Worm (Caenorhabditis elegans) whole organism, L3 larva: ENCODE data around the gene F59B2.12.

Experiments used
- R02D3.7 ChIP-seq: fragments of 150-350 bp; optimal IDR thresholded peaks from 2 replicates; lab custom pipeline; 2014; ENCODE audit warnings: missing biosample characterization, missing genetic modification characterization
- ZK546.5 ChIP-seq: sonication (generic microtip); optimal IDR thresholded peaks from 2 replicates; lab custom pipeline; 2017; ENCODE audit warnings: missing biosample characterization, missing genetic modification characterization
- aly-2 ChIP-seq: fragments of 150-350 bp; optimal IDR thresholded peaks from 2 replicates; lab custom pipeline; 2014; ENCODE audit warnings: missing biosample characterization, missing genetic modification characterization
- ama-1 ChIP-seq: fragments of 150-350 bp; optimal IDR thresholded peaks from 2 replicates; lab custom pipeline; 2018
- ceh-28 ChIP-seq: fragments of 150-350 bp; optimal IDR thresholded peaks from 2 replicates; lab custom pipeline; 2014; ENCODE audit warnings: missing biosample characterization, missing genetic modification reagents, missing genetic modification characterization
- ceh-82 ChIP-seq: fragments of 150-350 bp; optimal IDR thresholded peaks from 2 replicates; lab custom pipeline; 2014; ENCODE audit warnings: missing biosample characterization, missing genetic modification characterization
- ceh-9 ChIP-seq: sonication (generic microtip); optimal IDR thresholded peaks from 2 replicates; lab custom pipeline; 2018; ENCODE audit warnings: missing biosample characterization, missing genetic modification characterization
- daf-12 ChIP-seq: fragments of 150-350 bp; optimal IDR thresholded peaks from 2 replicates; lab custom pipeline; 2014; ENCODE audit warnings: missing biosample characterization, missing genetic modification reagents, missing genetic modification characterization
- egl-27 ChIP-seq: sonication (generic microtip); optimal IDR thresholded peaks from 4 replicates; lab custom pipeline; 2017; ENCODE audit warnings: missing biosample characterization, missing genetic modification reagents, missing genetic modification characterization
- egl-5 ChIP-seq: fragments of 150-350 bp; optimal IDR thresholded peaks from 2 replicates; lab custom pipeline; 2017; ENCODE audit warnings: missing biosample characterization, missing genetic modification reagents, missing genetic modification characterization, inconsistent platforms
- elt-1 ChIP-seq: fragments of 150-350 bp; optimal IDR thresholded peaks from 2 replicates; lab custom pipeline; 2014; ENCODE audit warnings: missing biosample characterization, missing genetic modification characterization
- elt-3 ChIP-seq, 3 experiments: fragments of 150-350 bp in 1 of 3; sonication (generic microtip) in 2 of 3; optimal IDR thresholded peaks; 2 replicates in 2 of 3; 4 replicates in 1 of 3; lab custom pipeline; 2014 to 2017; ENCODE audit warnings: missing biosample characterization in 3 of 3, missing genetic modification characterization in 3 of 3
- eor-1 ChIP-seq, 2 experiments: fragments of 150-350 bp; optimal IDR thresholded peaks; 2 replicates each; lab custom pipeline; 2014 to 2018; ENCODE audit warnings: missing biosample characterization in 2 of 2, missing genetic modification characterization in 2 of 2
- fkh-10 ChIP-seq: sonication (generic microtip); optimal IDR thresholded peaks from 2 replicates; lab custom pipeline; 2017; ENCODE audit warnings: missing biosample characterization, missing genetic modification reagents, missing genetic modification characterization
- fkh-2 ChIP-seq: fragments of 150-350 bp; optimal IDR thresholded peaks from 2 replicates; lab custom pipeline; 2014; ENCODE audit warnings: missing biosample characterization, missing genetic modification reagents, missing genetic modification characterization
- hmg-11 ChIP-seq: sonication (generic microtip); optimal IDR thresholded peaks from 2 replicates; lab custom pipeline; 2016; ENCODE audit warnings: missing genetic modification characterization, missing compliant biosample characterization
- jun-1 ChIP-seq: fragments of 150-350 bp; optimal IDR thresholded peaks from 2 replicates; lab custom pipeline; 2014; ENCODE audit warnings: missing biosample characterization, missing genetic modification reagents, missing genetic modification characterization
- lin-15B ChIP-seq: fragments of 150-350 bp; optimal IDR thresholded peaks from 2 replicates; lab custom pipeline; 2014; ENCODE audit warnings: missing biosample characterization, missing genetic modification characterization
- lsy-12 ChIP-seq: sonication (generic microtip); optimal IDR thresholded peaks from 2 replicates; lab custom pipeline; 2016; ENCODE audit warnings: mild to moderate bottlenecking, missing genetic modification characterization, missing compliant biosample characterization
- mdl-1 ChIP-seq: fragments of 150-350 bp; optimal IDR thresholded peaks from 2 replicates; lab custom pipeline; 2014; ENCODE audit warnings: missing biosample characterization, missing genetic modification characterization
- mml-1 ChIP-seq: fragments of 150-350 bp; sonication (generic microtip); optimal IDR thresholded peaks from 3 replicates; lab custom pipeline; 2014; ENCODE audit warnings: missing biosample characterization, missing genetic modification characterization
- nhr-11 ChIP-seq: fragments of 150-350 bp; optimal IDR thresholded peaks from 2 replicates; lab custom pipeline; 2014; ENCODE audit warnings: missing biosample characterization, missing genetic modification characterization
- nhr-12 ChIP-seq: fragments of 150-350 bp; optimal IDR thresholded peaks from 2 replicates; lab custom pipeline; 2014; ENCODE audit warnings: missing biosample characterization, missing genetic modification characterization
- nhr-23 ChIP-seq: fragments of 150-350 bp; optimal IDR thresholded peaks from 2 replicates; lab custom pipeline; 2014; ENCODE audit warnings: missing biosample characterization, missing genetic modification reagents, missing genetic modification characterization
- nhr-237 ChIP-seq: fragments of 150-350 bp; optimal IDR thresholded peaks from 2 replicates; lab custom pipeline; 2014; ENCODE audit warnings: missing biosample characterization, missing genetic modification characterization
- nhr-25 ChIP-seq: sonication (generic microtip); optimal IDR thresholded peaks from 2 replicates; lab custom pipeline; 2017; ENCODE audit warnings: missing biosample characterization, missing genetic modification characterization
- nhr-43 ChIP-seq: sonication (generic microtip); optimal IDR thresholded peaks from 2 replicates; lab custom pipeline; 2016; ENCODE audit warnings: mild to moderate bottlenecking, missing genetic modification characterization, missing compliant biosample characterization; ENCODE audit not compliant: poor library complexity, severe bottlenecking
- nhr-67 ChIP-seq: fragments of 150-350 bp; optimal IDR thresholded peaks from 2 replicates; lab custom pipeline; 2014; ENCODE audit warnings: missing biosample characterization, missing genetic modification characterization
- nhr-76 ChIP-seq: fragments of 150-350 bp; sonication (generic microtip); optimal IDR thresholded peaks from 5 replicates; lab custom pipeline; 2014; ENCODE audit warnings: missing biosample characterization, missing genetic modification characterization
- nhr-77 ChIP-seq: fragments of 150-350 bp; optimal IDR thresholded peaks from 2 replicates; lab custom pipeline; 2014; ENCODE audit warnings: missing biosample characterization, missing genetic modification characterization
- pha-4 ChIP-seq: fragments of 150-350 bp; optimal IDR thresholded peaks from 2 replicates; lab custom pipeline; 2014; ENCODE audit warnings: missing biosample characterization, missing genetic modification reagents, missing genetic modification characterization
- sea-2 ChIP-seq: fragments of 150-350 bp; sonication (generic microtip); optimal IDR thresholded peaks from 4 replicates; lab custom pipeline; 2014; ENCODE audit warnings: missing biosample characterization, missing genetic modification reagents, missing genetic modification characterization
- skn-1 ChIP-seq: fragments of 150-350 bp; optimal IDR thresholded peaks from 2 replicates; lab custom pipeline; 2014; ENCODE audit warnings: missing biosample characterization, missing genetic modification characterization
- unc-39 ChIP-seq: sonication (generic microtip); optimal IDR thresholded peaks from 4 replicates; lab custom pipeline; 2017; ENCODE audit warnings: missing biosample characterization, missing genetic modification characterization
- unc-62 ChIP-seq: fragments of 150-350 bp; sonication (generic microtip); optimal IDR thresholded peaks from 4 replicates; lab custom pipeline; 2014; ENCODE audit warnings: missing biosample characterization, missing genetic modification reagents, missing genetic modification characterization
- zag-1 ChIP-seq: fragments of 150-350 bp; optimal IDR thresholded peaks from 2 replicates; lab custom pipeline; 2014; ENCODE audit warnings: missing biosample characterization, missing genetic modification characterization
- ztf-11 ChIP-seq: fragments of 150-350 bp; optimal IDR thresholded peaks from 2 replicates; lab custom pipeline; 2014; ENCODE audit warnings: missing biosample characterization, missing genetic modification characterization

Gene F59B2.12

DNA sequence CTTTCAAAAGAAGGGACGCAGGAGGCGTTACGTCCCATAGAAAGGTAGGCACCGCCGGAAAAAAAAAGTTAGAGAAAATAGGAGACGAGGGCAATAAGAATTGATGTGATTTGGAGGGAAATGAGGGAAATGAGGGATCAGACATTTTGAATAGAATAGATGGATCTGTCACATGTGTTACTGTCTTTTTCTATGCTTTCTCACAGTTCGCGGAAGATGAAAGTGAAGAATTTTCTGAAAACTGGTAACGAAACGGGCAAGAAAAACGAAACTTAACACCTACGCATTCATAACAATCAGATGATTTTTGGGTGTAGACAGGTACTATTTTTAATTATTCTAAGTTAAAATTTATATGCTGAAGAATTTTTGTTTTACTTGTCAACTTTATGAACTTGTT lies 20.3 kb downstream of the F59B2.12 start, which contains the start of gene R107.9:
R107.9 (plus strand) TSS at position 301 of the 400 bp plus-strand sequence.
- TF ChIP-seq ceh-9 (tag; lab: Kevin White, UChicago): no peak
- peak; percentile 17 for TF ChIP-seq egl-5 (tag; lab: Kevin White, UChicago)
- TF ChIP-seq, all 47 proteins: peak for 1

DNA sequence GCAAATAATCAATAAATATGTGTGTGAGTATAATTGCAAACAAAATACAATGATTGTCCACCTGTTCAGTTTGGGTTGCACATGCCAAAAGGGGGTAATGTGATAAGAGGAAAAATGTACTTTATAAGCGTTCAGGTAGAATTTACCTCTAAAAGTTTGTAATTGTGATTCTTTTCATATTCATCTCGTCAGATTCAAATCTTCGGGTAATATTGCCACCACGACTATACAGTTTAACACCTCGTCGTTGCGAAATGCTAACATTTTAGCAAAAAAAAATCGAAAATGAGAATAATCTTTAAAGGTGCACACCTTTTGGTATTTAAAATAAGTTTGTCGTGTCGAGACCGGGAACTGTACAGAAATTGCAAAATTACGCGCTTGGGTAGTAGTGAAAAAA lies 25.8 kb downstream of the F59B2.12 start, which contains the start of gene nac-2:
nac-2 (minus strand) TSS at position 101 of the 400 bp plus-strand sequence.
- peak; percentile 0 for TF ChIP-seq ceh-28 (tag; lab: Kevin White, UChicago)
- no peak for TF ChIP-seq ZK546.5 (tag; lab: Kevin White, UChicago)

DNA sequence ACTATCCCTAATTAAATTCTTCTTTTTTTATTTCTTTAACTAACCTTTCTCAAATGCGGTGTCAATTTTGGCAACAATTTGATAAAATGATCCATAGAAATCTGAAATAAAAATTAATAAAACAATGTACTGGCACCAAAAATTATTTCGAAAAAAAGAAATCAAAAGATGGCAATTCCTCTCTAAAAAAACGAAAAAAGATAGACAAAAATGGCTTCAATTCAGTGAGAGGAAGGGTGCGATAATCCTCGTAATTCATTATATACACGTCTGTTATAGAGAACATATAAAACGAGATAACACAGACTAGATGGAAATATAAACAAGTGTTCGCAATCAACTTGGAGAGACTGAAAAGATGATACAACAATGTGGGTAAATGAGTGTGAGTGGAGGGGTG lies 28.4 kb downstream of the F59B2.12 start, which contains the start of gene R107.2:
R107.2 (minus strand) TSS at position 101 of the 400 bp plus-strand sequence.
- TF ChIP-seq mml-1 (tag; lab: Kevin White, UChicago): no peak
- no peak for TF ChIP-seq nhr-12 (tag; lab: Kevin White, UChicago)
- TF ChIP-seq lin-15B: no peak
- no peak for TF ChIP-seq ztf-11 (tag; lab: Kevin White, UChicago)
- TF ChIP-seq elt-1 (tag; lab: Kevin White, UChicago): no peak
- no peak for TF ChIP-seq nhr-67 (tag; lab: Kevin White, UChicago)
- TF ChIP-seq eor-1 (tag; optimal IDR thresholded peaks at IDR 0.05; lab: Kevin White, UChicago): no peak
- TF ChIP-seq nhr-23 (tag; lab: Kevin White, UChicago): no peak
- no peak for TF ChIP-seq elt-3 (tag; optimal IDR thresholded peaks at IDR 0.05; lab: Kevin White, UChicago)
- TF ChIP-seq hmg-11 (tag; lab: Kevin White, UChicago): no peak
- TF ChIP-seq ama-1 (lab: Kevin White, UChicago): no peak
- TF ChIP-seq egl-5 (tag; lab: Kevin White, UChicago): no peak
- TF ChIP-seq ZK546.5 (tag; lab: Kevin White, UChicago): no peak
- no peak for TF ChIP-seq R02D3.7 (tag; lab: Kevin White, UChicago)
- no peak for TF ChIP-seq aly-2 (tag; lab: Kevin White, UChicago)
- TF ChIP-seq egl-27 (tag; lab: Kevin White, UChicago): no peak
- no peak for TF ChIP-seq pha-4 (tag; lab: Kevin White, UChicago)
- no peak for TF ChIP-seq ceh-28 (tag; lab: Kevin White, UChicago)
- TF ChIP-seq, all 47 proteins: peak for 0

DNA sequence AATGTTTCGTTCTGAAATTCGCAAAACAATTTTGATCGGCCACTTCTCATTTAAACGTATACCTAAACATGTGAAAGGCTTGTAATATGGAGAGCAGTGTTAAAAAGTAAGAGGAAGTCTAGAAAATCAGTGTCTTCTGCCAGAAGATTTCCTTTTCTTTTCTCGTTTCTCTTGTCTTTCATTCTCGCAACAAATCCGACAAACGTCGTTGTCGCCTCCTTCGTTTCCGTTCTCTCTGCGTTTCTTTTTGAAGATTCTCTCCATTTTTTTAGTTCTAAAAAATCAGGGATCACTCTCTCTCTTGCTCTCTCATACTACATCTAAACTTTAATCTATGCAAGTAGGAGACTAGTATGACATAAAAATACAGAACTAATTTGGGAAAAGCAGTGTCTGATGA lies 29.9 kb downstream of the F59B2.12 start:
- TF ChIP-seq egl-5 (tag; lab: Kevin White, UChicago): no peak
- no peak for TF ChIP-seq mml-1 (tag; lab: Kevin White, UChicago)
- no peak for TF ChIP-seq hmg-11 (tag; lab: Kevin White, UChicago)
- no peak for TF ChIP-seq nhr-237 (tag; lab: Kevin White, UChicago)
- TF ChIP-seq fkh-10 (GFP tag; lab: Kevin White, UChicago): peak; percentile 6
- TF ChIP-seq, all 47 proteins: peak for 1

DNA sequence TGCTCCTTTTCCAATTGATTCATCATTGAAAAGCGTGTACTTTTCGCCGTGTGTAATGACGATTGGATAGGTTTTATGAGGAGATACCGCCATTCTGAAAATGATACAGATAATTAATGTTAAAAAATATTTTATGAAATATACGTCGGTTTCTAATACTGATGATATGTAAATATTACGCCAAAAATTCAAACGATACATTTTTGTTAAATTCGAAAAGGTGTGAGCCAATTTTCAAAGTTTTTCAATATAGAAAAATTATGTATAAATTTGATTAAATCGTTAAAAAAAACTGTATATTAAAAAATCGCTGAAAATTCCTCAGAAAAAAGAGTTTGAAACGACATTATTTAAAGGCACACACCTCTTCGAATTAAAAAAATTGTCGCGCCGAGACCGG lies 33.2 kb downstream of the F59B2.12 start, which contains the start of gene ikke-1:
ikke-1 (minus strand) TSS at position 101 of the 400 bp plus-strand sequence.
- TF ChIP-seq hmg-11 (tag; lab: Kevin White, UChicago) (no peak), ceh-28 (tag; lab: Kevin White, UChicago) (no peak), mdl-1 (tag; lab: Kevin White, UChicago) (no peak), nhr-67 (tag; lab: Kevin White, UChicago) (no peak), nhr-43 (tag; lab: Kevin White, UChicago) (no peak), nhr-25 (tag; lab: Kevin White, UChicago) (no peak), lin-15B (no peak), ZK546.5 (tag; lab: Kevin White, UChicago) (no peak)

- TF ChIP-seq nhr-23 (tag; lab: Kevin White, UChicago) (peak; percentile 84), nhr-25 (tag; lab: Kevin White, UChicago) (peak; percentile 98), mdl-1 (tag; lab: Kevin White, UChicago) (no peak), ceh-82 (tag; lab: Kevin White, UChicago) (no peak), hmg-11 (tag; lab: Kevin White, UChicago) (no peak), ceh-9 (tag; lab: Kevin White, UChicago) (no peak), ama-1 (lab: Kevin White, UChicago) (peak; percentile 99), aly-2 (tag; lab: Kevin White, UChicago) (no peak), nhr-77 (no peak), unc-39 (no peak), unc-62 (no peak), ceh-28 (tag; lab: Kevin White, UChicago) (peak; percentile 55), nhr-76 (no peak), elt-1 (tag; lab: Kevin White, UChicago) (peak; percentile 3), nhr-67 (tag; lab: Kevin White, UChicago) (no peak), nhr-237 (tag; lab: Kevin White, UChicago) (no peak), skn-1 (peak; percentile 68), ZK546.5 (tag; lab: Kevin White, UChicago) (no peak), jun-1 (tag; lab: Kevin White, UChicago) (peak; percentile 79), egl-27 (tag; lab: Kevin White, UChicago) (no peak), lsy-12 (tag; lab: Kevin White, UChicago) (peak; percentile 70), nhr-11 (tag; lab: Kevin White, UChicago) (no peak), lin-15B (peak; percentile 22), zag-1 (tag; lab: Kevin White, UChicago) (no peak), fkh-2 (no peak), pha-4 (tag; lab: Kevin White, UChicago) (peak; percentile 93), eor-1 (tag; optimal IDR thresholded peaks at IDR 0.05; lab: Kevin White, UChicago) (peak in 1 of 2 experiments; percentile 53), ztf-11 (tag; lab: Kevin White, UChicago) (no peak), sea-2 (GFP tag; lab: Kevin White, UChicago) (no peak), daf-12 (tag; lab: Kevin White, UChicago) (no peak)
These were observed 33.8 kb downstream of the F59B2.12 start for ce11 chrIII:9051119-9051597.
